Fruit fly (Drosophila melanogaster) whole organism, wandering third instar larva: Measurements from ENCODE around the gene Bmcp.

Experiments used
- Dfd ChIP-seq: fragments of >200 bp; optimal IDR thresholded peaks from 2 replicates; lab custom pipeline; 2017; ENCODE audit warnings: missing biosample characterization, missing genetic modification characterization
- Hnf4 ChIP-seq: fragments of 200-800 bp; sonication (Bioruptor generic); optimal IDR thresholded peaks from 2 replicates; lab custom pipeline; 2016; ENCODE audit warnings: missing biosample characterization, mild to moderate bottlenecking, missing genetic modification characterization
- Hr78 ChIP-seq: fragments of >200 bp; optimal IDR thresholded peaks from 2 replicates; lab custom pipeline; 2017; ENCODE audit warnings: missing biosample characterization, missing genetic modification characterization
- Myc ChIP-seq: fragments of >200 bp; optimal IDR thresholded peaks from 2 replicates; lab custom pipeline; 2017
- N ChIP-seq: fragments of >200 bp; optimal IDR thresholded peaks from 2 replicates; lab custom pipeline; 2018; ENCODE audit warnings: missing biosample characterization, missing external identifiers, missing genetic modification characterization
- OdsH ChIP-seq: fragments of 200-800 bp; sonication (Bioruptor generic); optimal IDR thresholded peaks from 2 replicates; lab custom pipeline; 2016; ENCODE audit warnings: missing biosample characterization, mild to moderate bottlenecking, missing genetic modification characterization
- br ChIP-seq: fragments of 200-800 bp; sonication (Bioruptor generic); optimal IDR thresholded peaks from 2 replicates; lab custom pipeline; 2016; ENCODE audit warnings: missing biosample characterization, missing genetic modification characterization
- dsf ChIP-seq: sonication (Bioruptor generic); optimal IDR thresholded peaks from 2 replicates; lab custom pipeline; 2016; ENCODE audit warnings: missing biosample characterization, missing genetic modification characterization, borderline replicate concordance
- fru ChIP-seq: fragments of 200-800 bp; sonication (Bioruptor generic); optimal IDR thresholded peaks from 3 replicates; lab custom pipeline; 2016; ENCODE audit warnings: missing biosample characterization, mild to moderate bottlenecking, missing genetic modification characterization
- pan ChIP-seq: fragments of >200 bp; optimal IDR thresholded peaks from 2 replicates; lab custom pipeline; 2017
- usp ChIP-seq: fragments of >200 bp; optimal IDR thresholded peaks from 2 replicates; lab custom pipeline; 2017; ENCODE audit warnings: missing biosample characterization, missing genetic modification characterization
- woc ChIP-seq: sonication (Bioruptor generic); optimal IDR thresholded peaks from 2 replicates; lab custom pipeline; 2016; ENCODE audit warnings: missing biosample characterization, mild to moderate bottlenecking, missing genetic modification characterization

dm6 chr3L:11707978-11708632 is 12.6 kb upstream of the Bmcp start, which contains the start of gene CG11658:
- TF ChIP-seq fru (GFP tag; lab: Kevin White, UChicago) (no peak), br (GFP tag; lab: Kevin White, UChicago) (no peak), Hnf4 (GFP tag; lab: Kevin White, UChicago) (no peak), OdsH (GFP tag; lab: Kevin White, UChicago) (no peak), N (GFP tag; lab: Kevin White, UChicago) (no peak), dsf (GFP tag; lab: Kevin White, UChicago) (no peak), woc (GFP tag; lab: Kevin White, UChicago) (no peak), Dfd (GFP tag; lab: Kevin White, UChicago) (no peak), Hr78 (no peak), pan (no peak), Myc (peak; percentile 5), usp (GFP tag; lab: Kevin White, UChicago) (no peak)
